Worm (Caenorhabditis elegans) whole organism, young adult: ENCODE measurements around the gene max-2.

Experiments
- K11D2.4 ChIP-seq: fragments of 200-800 bp; sonication (Bioruptor generic); IDR thresholded peaks from 2 replicates; pipeline ENCODE4 v1.3.6; 2022; ENCODE audit warnings: missing genetic modification reagents, missing genetic modification characterization, missing compliant biosample characterization
- ama-1 ChIP-seq, 3 experiments: fragments of 150-350 bp in 1 of 3; sonication (generic microtip) in 2 of 3; optimal IDR thresholded peaks; 2 replicates each; lab custom pipeline; 2014 to 2018; ENCODE audit warnings: missing biosample characterization in 2 of 3, missing genetic modification characterization in 2 of 3, missing genetic modification reagents in 2 of 3
- fkh-3 ChIP-seq: sonication (generic microtip); optimal IDR thresholded peaks from 2 replicates; lab custom pipeline; 2016; ENCODE audit warnings: mild to moderate bottlenecking, missing genetic modification characterization, missing compliant biosample characterization
- lir-1 ChIP-seq: fragments of 200-800 bp; sonication (Bioruptor generic); conservative IDR thresholded peaks from 2 replicates; pipeline ENCODE4 v1.3.6; 2022; ENCODE audit warnings: missing genetic modification reagents, missing genetic modification characterization, missing compliant biosample characterization
- madf-10 ChIP-seq: sonication (generic microtip); optimal IDR thresholded peaks from 2 replicates; lab custom pipeline; 2016; ENCODE audit warnings: mild to moderate bottlenecking, missing genetic modification characterization, missing compliant biosample characterization
- nfyb-1 ChIP-seq: fragments of 200-800 bp; sonication (Bioruptor generic); IDR thresholded peaks from 2 replicates; pipeline ENCODE4 v1.3.6; 2022; ENCODE audit warnings: missing genetic modification reagents, missing genetic modification characterization, missing compliant biosample characterization
- ztf-22 ChIP-seq: fragments of 200-800 bp; sonication (Bioruptor generic); optimal IDR thresholded peaks from 2 replicates; lab custom pipeline; 2018; ENCODE audit warnings: mild to moderate bottlenecking, missing genetic modification characterization, moderate library complexity, missing compliant biosample characterization

DNA sequence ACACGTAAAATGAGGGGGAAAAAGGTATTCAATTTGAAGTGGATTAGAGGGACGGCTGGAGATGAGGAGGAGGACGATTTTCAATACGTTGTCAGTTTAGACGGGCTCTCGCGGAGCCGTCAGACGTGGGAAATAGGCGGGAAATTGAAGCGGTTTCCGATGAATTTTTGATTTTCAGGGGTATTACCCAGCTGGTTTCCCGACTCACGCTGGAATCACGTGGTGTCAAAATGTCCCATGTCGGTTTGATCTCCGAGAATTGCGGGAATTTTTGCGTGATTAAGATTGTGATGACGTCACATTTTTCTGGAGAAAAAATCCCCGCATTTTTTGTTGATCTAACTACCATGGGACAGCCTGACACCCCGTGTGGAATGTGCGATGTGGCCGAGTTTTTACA, 13.0 kb downstream of the max-2 start:
- TF ChIP-seq fkh-3 (tag; lab: Kevin White, UChicago) (no peak), ama-1 (optimal IDR thresholded peaks at IDR 0.05; lab: Kevin White, UChicago) (no peak), ama-1 (GFP tag; optimal IDR thresholded peaks at IDR 0.05; lab: Kevin White, UChicago) (no peak), ztf-22 (GFP tag; lab: Kevin White, UChicago) (no peak), lir-1 (GFP tag; lab: Robert Waterston, UW) (no peak), nfyb-1 (GFP tag; lab: Robert Waterston, UW) (no peak), K11D2.4 (GFP tag; lab: Robert Waterston, UW) (no peak), madf-10 (tag; lab: Kevin White, UChicago) (no peak)
